Worm (Caenorhabditis elegans) whole organism, L2 larva: Measurements from ENCODE around the gene Y23B4A.1.

Experiments used
- F13H6.1 ChIP-seq: sonication (generic microtip); optimal IDR thresholded peaks from 2 replicates; lab custom pipeline; 2016; ENCODE audit warnings: missing genetic modification characterization, missing compliant biosample characterization
- unc-62 ChIP-seq: fragments of 150-350 bp; optimal IDR thresholded peaks from 2 replicates; lab custom pipeline; 2014; ENCODE audit warnings: missing biosample characterization, missing genetic modification reagents, missing genetic modification characterization

DNA sequence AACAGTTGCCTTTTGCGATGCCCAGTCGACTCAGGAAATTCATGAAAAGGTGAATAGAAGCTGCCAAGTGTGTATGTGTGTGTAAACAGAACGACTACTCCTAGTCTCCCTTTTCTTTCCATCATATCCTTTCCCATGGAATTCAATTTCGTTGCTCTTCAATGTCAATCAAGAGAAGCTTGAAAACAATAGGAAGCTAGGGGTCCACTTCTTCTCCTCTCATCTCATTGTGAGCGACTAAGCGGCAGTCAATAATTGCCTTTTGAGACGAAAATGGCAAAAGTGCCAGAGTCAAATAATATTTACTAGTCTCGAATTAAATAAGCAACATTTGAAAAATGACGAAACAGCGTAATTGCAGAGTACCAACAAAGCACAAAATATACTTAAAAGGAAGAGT lies 47.6 kb downstream of the Y23B4A.1 start:
- TF ChIP-seq unc-62 (GFP tag; lab: Kevin White, UChicago) (no peak), F13H6.1 (no peak)
